Worm (Caenorhabditis elegans) whole organism, L4 larva: ENCODE data around the gene T28C12.15.

Experiments used
- F10B5.3 ChIP-seq: sonication (generic microtip); optimal IDR thresholded peaks from 2 replicates; lab custom pipeline; 2016; ENCODE audit warnings: mild to moderate bottlenecking, missing genetic modification characterization, missing compliant biosample characterization
- Y105C5A.15 ChIP-seq: fragments of 200-800 bp; sonication (Bioruptor generic); IDR thresholded peaks from 2 replicates; pipeline ENCODE4 v1.3.6; 2022; ENCODE audit warnings: missing genetic modification characterization, missing compliant biosample characterization
- Y48G9A.11 ChIP-seq: fragments of 200-800 bp; sonication (Bioruptor generic); IDR thresholded peaks from 2 replicates; pipeline ENCODE4 v1.3.6; 2022; ENCODE audit warnings: missing genetic modification reagents, missing genetic modification characterization, missing compliant biosample characterization
- ZK337.2 ChIP-seq: fragments of 200-800 bp; sonication (Bioruptor generic); IDR thresholded peaks from 2 replicates; pipeline ENCODE4 v1.3.6; 2022; ENCODE audit warnings: missing genetic modification reagents, missing genetic modification characterization, missing compliant biosample characterization
- ZK546.5 ChIP-seq, 2 experiments: sonication (generic microtip); optimal IDR thresholded peaks; 2 replicates each; lab custom pipeline; 2017; ENCODE audit warnings: missing biosample characterization in 2 of 2, missing genetic modification characterization in 2 of 2
- aha-1 ChIP-seq: fragments of 150-350 bp; peaks from one replicate; lab custom pipeline; 2014; ENCODE audit warnings: missing biosample characterization, missing genetic modification characterization
- ama-1 ChIP-seq: fragments of 150-350 bp; optimal IDR thresholded peaks from 2 replicates; lab custom pipeline; 2014; ENCODE audit warnings: inconsistent platforms, mixed read lengths
- arid-1 ChIP-seq: fragments of 200-800 bp; sonication (Bioruptor generic); conservative IDR thresholded peaks from 2 replicates; pipeline ENCODE4 v1.3.6; 2022; ENCODE audit warnings: missing genetic modification reagents, missing genetic modification characterization, missing compliant biosample characterization
- ceh-20 ChIP-seq: fragments of 200-800 bp; sonication (Bioruptor generic); IDR thresholded peaks from 2 replicates; pipeline ENCODE4 v1.3.6; 2022; ENCODE audit warnings: missing genetic modification reagents, missing genetic modification characterization, missing compliant biosample characterization
- ces-1 ChIP-seq: fragments of 150-350 bp; sonication (generic microtip); optimal IDR thresholded peaks from 4 replicates; lab custom pipeline; 2014; ENCODE audit warnings: missing biosample characterization, missing genetic modification reagents, missing genetic modification characterization
- daf-19 ChIP-seq: fragments of 200-800 bp; sonication (Bioruptor generic); conservative IDR thresholded peaks from 2 replicates; pipeline ENCODE4 v1.3.6; 2022; ENCODE audit warnings: missing genetic modification characterization, missing compliant biosample characterization
- dmd-6 ChIP-seq: fragments of 200-800 bp; sonication (Bioruptor generic); IDR thresholded peaks from 2 replicates; pipeline ENCODE4 v1.3.6; 2022; ENCODE audit warnings: missing genetic modification reagents, missing genetic modification characterization, missing compliant biosample characterization
- fkh-10 ChIP-seq: fragments of 150-350 bp; optimal IDR thresholded peaks from 2 replicates; lab custom pipeline; 2014; ENCODE audit warnings: missing biosample characterization, missing genetic modification reagents, missing genetic modification characterization
- hlh-11 ChIP-seq: fragments of 200-800 bp; sonication (Bioruptor generic); optimal IDR thresholded peaks from 2 replicates; lab custom pipeline; 2018; ENCODE audit warnings: mild to moderate bottlenecking, missing genetic modification characterization, missing compliant biosample characterization
- hlh-30 ChIP-seq: sonication (generic microtip); optimal IDR thresholded peaks from 2 replicates; lab custom pipeline; 2017; ENCODE audit warnings: antibody characterized with exemption, mild to moderate bottlenecking, missing genetic modification characterization, missing compliant biosample characterization; ENCODE audit not compliant: insufficient read depth
- lin-15B ChIP-seq: fragments of 150-350 bp; sonication (generic microtip); optimal IDR thresholded peaks from 3 replicates; lab custom pipeline; 2014; ENCODE audit warnings: missing biosample characterization, missing genetic modification characterization
- lin-29 ChIP-seq: fragments of 200-800 bp; sonication (Bioruptor generic); IDR thresholded peaks from 2 replicates; pipeline ENCODE4 v1.3.6; 2022; ENCODE audit warnings: missing genetic modification reagents, missing genetic modification characterization, missing compliant biosample characterization
- lin-38 ChIP-seq: fragments of 200-800 bp; sonication (Bioruptor generic); IDR thresholded peaks from 2 replicates; pipeline ENCODE4 v1.3.6; 2022; ENCODE audit warnings: missing genetic modification reagents, missing genetic modification characterization, missing compliant biosample characterization
- lsy-2 ChIP-seq, 2 experiments: fragments of 150-350 bp in 1 of 2; sonication (generic microtip) in 1 of 2; optimal IDR thresholded peaks; 2 replicates each; lab custom pipeline; 2014 to 2017; ENCODE audit warnings: missing biosample characterization in 2 of 2, missing genetic modification characterization in 2 of 2
- nhr-10 ChIP-seq: fragments of 150-350 bp; optimal IDR thresholded peaks from 2 replicates; lab custom pipeline; 2014; ENCODE audit warnings: missing biosample characterization, missing genetic modification characterization
- nhr-77 ChIP-seq: fragments of 150-350 bp; optimal IDR thresholded peaks from 2 replicates; lab custom pipeline; 2014; ENCODE audit warnings: missing biosample characterization, missing genetic modification characterization
- pha-4 ChIP-seq, 2 experiments: fragments of 150-350 bp in 1 of 2; fragments of 200-800 bp in 1 of 2; sonication (Bioruptor generic) in 1 of 2; IDR thresholded peaks in 1 of 2; optimal IDR thresholded peaks in 1 of 2; 2 replicates each; pipeline versions ENCODE4 v1.3.6 to Lab custom; 2014 to 2022; ENCODE audit warnings: missing genetic modification characterization in 2 of 2, missing genetic modification reagents in 2 of 2, missing biosample characterization in 1 of 2, missing compliant biosample characterization in 1 of 2
- php-3 ChIP-seq: fragments of 200-800 bp; sonication (Bioruptor generic); IDR thresholded peaks from 2 replicates; pipeline ENCODE4 v1.3.6; 2022; ENCODE audit warnings: missing genetic modification reagents, missing genetic modification characterization, missing compliant biosample characterization
- tag-97 ChIP-seq: fragments of 200-800 bp; sonication (Bioruptor generic); IDR thresholded peaks from 2 replicates; pipeline ENCODE4 v1.3.6; 2022; ENCODE audit warnings: missing genetic modification characterization, missing compliant biosample characterization
- tra-1 ChIP-seq: fragments of 200-800 bp; sonication (Bioruptor generic); IDR thresholded peaks from 2 replicates; pipeline ENCODE4 v1.3.6; 2022; ENCODE audit warnings: missing genetic modification reagents, missing genetic modification characterization, missing compliant biosample characterization
- unc-130 ChIP-seq: sonication (generic microtip); optimal IDR thresholded peaks from 2 replicates; lab custom pipeline; 2016; ENCODE audit warnings: missing genetic modification reagents, missing genetic modification characterization, missing compliant biosample characterization
- unc-39 ChIP-seq: sonication (generic microtip); optimal IDR thresholded peaks from 2 replicates; lab custom pipeline; 2017; ENCODE audit warnings: missing biosample characterization, missing genetic modification characterization
- unc-62 ChIP-seq, 3 experiments: fragments of 150-350 bp in 1 of 3; sonication (generic microtip); optimal IDR thresholded peaks in 2 of 3; peaks in 1 of 3; 1 replicate in 1 of 3; 2 replicates in 2 of 3; lab custom pipeline; 2014 to 2017; ENCODE audit warnings: missing biosample characterization in 3 of 3, missing genetic modification characterization in 3 of 3, missing genetic modification reagents in 3 of 3, missing genotype in 1 of 3
- zfp-2 ChIP-seq: sonication (generic microtip); optimal IDR thresholded peaks from 2 replicates; lab custom pipeline; 2016; ENCODE audit warnings: mild to moderate bottlenecking, missing genetic modification characterization, missing compliant biosample characterization
- zip-2 ChIP-seq: fragments of 150-350 bp; optimal IDR thresholded peaks from 2 replicates; lab custom pipeline; 2014; ENCODE audit warnings: missing biosample characterization, missing genetic modification characterization
- ztf-11 ChIP-seq: fragments of 150-350 bp; optimal IDR thresholded peaks from 2 replicates; lab custom pipeline; 2014; ENCODE audit warnings: missing biosample characterization, missing genetic modification characterization

T28C12.15 gene

DNA sequence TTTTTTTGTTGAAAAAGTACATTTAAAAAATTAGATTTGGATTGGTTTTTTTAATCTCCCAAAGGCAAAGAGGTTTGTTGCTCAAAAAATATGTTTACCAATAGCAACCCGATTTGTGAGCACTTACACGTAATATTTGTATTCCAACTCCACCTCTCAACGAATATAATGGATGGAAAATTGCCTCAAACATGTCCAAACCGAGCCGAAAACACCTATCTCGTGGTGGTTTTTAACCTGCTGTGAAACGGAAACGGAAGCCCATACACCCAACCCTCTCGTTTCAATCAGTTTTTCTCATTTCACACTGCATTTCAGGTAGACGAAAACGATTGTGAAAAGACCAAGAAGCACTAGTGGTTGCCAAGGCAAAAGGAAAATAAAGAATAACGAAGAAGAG is 5.0 kb downstream of the T28C12.15 start, which contains the start of gene cest-24:
cest-24 (plus strand) TSS at position 301 of the 400 bp plus-strand sequence.
- TF ChIP-seq zfp-2 (no peak), daf-19 (GFP tag; lab: Robert Waterston, UW) (no peak), nhr-77 (tag; lab: Kevin White, UChicago) (no peak), ces-1 (no peak), ZK337.2 (GFP tag; lab: Robert Waterston, UW) (no peak), tag-97 (GFP tag; lab: Robert Waterston, UW) (no peak), ztf-11 (no peak), ceh-20 (no peak), tra-1 (GFP tag; lab: Robert Waterston, UW) (no peak)

- no peak for TF ChIP-seq ces-1
- no peak for TF ChIP-seq zip-2 (tag; lab: Kevin White, UChicago)
- no peak for TF ChIP-seq pha-4 (GFP tag; IDR thresholded peaks at IDR 0.05; lab: Robert Waterston, UW)
- TF ChIP-seq pha-4 (tag; optimal IDR thresholded peaks at IDR 0.05; lab: Kevin White, UChicago): no peak
- no peak for TF ChIP-seq lin-15B (tag; lab: Kevin White, UChicago)
- TF ChIP-seq Y48G9A.11 (GFP tag; lab: Robert Waterston, UW): no peak
These were observed 9.6 kb downstream of the T28C12.15 start for ce11 chrV:6311936-6312335.

DNA sequence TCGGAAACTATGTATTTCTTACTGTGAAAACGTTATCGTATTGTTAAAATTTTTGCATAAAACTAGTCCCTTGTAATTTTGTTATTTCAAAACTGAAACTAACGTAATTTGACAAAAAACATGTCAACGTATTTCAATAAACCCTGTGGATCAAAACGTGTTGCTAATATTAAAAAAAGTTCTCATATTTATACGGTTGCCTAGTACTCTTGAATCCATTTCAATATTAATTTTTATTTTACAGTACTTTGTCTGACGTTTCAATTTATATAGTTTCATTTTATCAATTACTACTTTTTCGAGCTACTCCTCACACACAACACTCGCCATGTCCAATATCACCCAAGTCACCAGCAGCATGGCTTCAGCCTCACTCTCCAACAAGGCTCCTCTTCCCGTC is 18.1 kb downstream of the T28C12.15 start, which contains the start of gene sago-1:
sago-1 (plus strand) TSS at position 301 of the 400 bp plus-strand sequence.
- peak; percentile 32 for TF ChIP-seq aha-1 (tag; lab: Kevin White, UChicago)
- no peak for TF ChIP-seq F10B5.3 (tag; lab: Kevin White, UChicago)

ce11 chrV:6302465-6302864 is 19.1 kb downstream of the T28C12.15 start:
- TF ChIP-seq unc-39 (tag; lab: Kevin White, UChicago) (no peak), unc-62 (GFP tag; optimal IDR thresholded peaks at IDR 0.05 in 1 of 2; lab: Kevin White, UChicago) (peak in 1 of 2 experiments; percentile 15), unc-62 (tag; optimal IDR thresholded peaks at IDR 0.05; lab: Kevin White, UChicago) (no peak)

- TF ChIP-seq hlh-30 (no peak), php-3 (GFP tag; lab: Robert Waterston, UW) (no peak), hlh-11 (tag; lab: Kevin White, UChicago) (peak; percentile 15), ZK546.5 (tag; optimal IDR thresholded peaks at IDR 0.05; lab: Kevin White, UChicago) (no peak), lin-38 (GFP tag; lab: Robert Waterston, UW) (no peak), nhr-10 (tag; lab: Kevin White, UChicago) (no peak), arid-1 (GFP tag; lab: Robert Waterston, UW) (no peak), lsy-2 (tag; optimal IDR thresholded peaks at IDR 0.05; lab: Kevin White, UChicago) (no peak), lin-29 (no peak), fkh-10 (GFP tag; lab: Kevin White, UChicago) (no peak), ama-1 (lab: Kevin White, UChicago) (no peak), dmd-6 (peak; percentile 58), Y105C5A.15 (GFP tag; lab: Robert Waterston, UW) (no peak), unc-130 (GFP tag; lab: Kevin White, UChicago) (no peak)
These were observed 20.5 kb downstream of the T28C12.15 start for ce11 chrV:6301046-6301445.

DNA sequence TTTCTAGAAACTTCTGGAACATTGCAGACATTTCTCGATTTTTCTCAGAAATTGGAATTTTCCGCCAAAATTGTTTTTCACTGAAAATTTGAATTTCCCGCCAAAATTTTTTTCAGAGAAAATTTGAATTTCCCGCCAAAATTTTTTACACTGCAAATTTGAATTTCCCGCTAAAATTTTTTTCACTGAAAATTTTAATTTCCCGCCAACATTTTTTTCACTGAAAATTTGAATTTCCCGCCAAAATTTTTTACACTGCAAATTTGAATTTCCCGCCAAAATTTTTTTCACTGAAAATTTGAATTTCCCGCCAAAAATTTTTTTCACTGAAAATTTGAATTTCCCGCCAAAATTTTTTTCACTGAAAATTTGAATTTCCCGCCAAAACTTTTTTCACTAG is 25.0 kb downstream of the T28C12.15 start:
- TF ChIP-seq Y48G9A.11 (GFP tag; lab: Robert Waterston, UW): 0 out of 2 replicates have a peak, but pooled peaks have one; percentile 35
